Worm (Caenorhabditis elegans) whole organism, L4 larva: ENCODE data around the gene fbxa-11.

Experiments
- F26F4.8 ChIP-seq: fragments of 200-800 bp; sonication (Bioruptor generic); conservative IDR thresholded peaks from 2 replicates; pipeline ENCODE4 v1.3.6; 2022; ENCODE audit warnings: missing genetic modification characterization, missing compliant biosample characterization
- T20F7.1 ChIP-seq: fragments of 200-800 bp; sonication (Bioruptor generic); optimal IDR thresholded peaks from 2 replicates; lab custom pipeline; 2018; ENCODE audit warnings: mild to moderate bottlenecking, missing genetic modification characterization, missing compliant biosample characterization
- T26A8.4 ChIP-seq: fragments of 200-800 bp; sonication (Bioruptor generic); IDR thresholded peaks from 2 replicates; pipeline ENCODE4 v1.3.6; 2022; ENCODE audit warnings: missing genetic modification characterization, missing compliant biosample characterization
- Y105C5A.15 ChIP-seq: fragments of 200-800 bp; sonication (Bioruptor generic); IDR thresholded peaks from 2 replicates; pipeline ENCODE4 v1.3.6; 2022; ENCODE audit warnings: missing genetic modification characterization, missing compliant biosample characterization
- Y48G9A.11 ChIP-seq: fragments of 200-800 bp; sonication (Bioruptor generic); IDR thresholded peaks from 2 replicates; pipeline ENCODE4 v1.3.6; 2022; ENCODE audit warnings: missing genetic modification reagents, missing genetic modification characterization, missing compliant biosample characterization
- Y5F2A.4 ChIP-seq: fragments of 200-800 bp; sonication (Bioruptor generic); optimal IDR thresholded peaks from 2 replicates; lab custom pipeline; 2018; ENCODE audit warnings: mild to moderate bottlenecking, missing genetic modification characterization, missing compliant biosample characterization
- ama-1 ChIP-seq: fragments of 150-350 bp; optimal IDR thresholded peaks from 2 replicates; lab custom pipeline; 2014; ENCODE audit warnings: inconsistent platforms, mixed read lengths
- arid-1 ChIP-seq: fragments of 200-800 bp; sonication (Bioruptor generic); conservative IDR thresholded peaks from 2 replicates; pipeline ENCODE4 v1.3.6; 2022; ENCODE audit warnings: missing genetic modification reagents, missing genetic modification characterization, missing compliant biosample characterization
- daf-16 ChIP-seq, 3 experiments: sonication (generic microtip); optimal IDR thresholded peaks; 2 replicates each; lab custom pipeline; 2016 to 2017; ENCODE audit warnings: missing genetic modification characterization in 3 of 3, missing genetic modification reagents in 3 of 3, mild to moderate bottlenecking in 2 of 3, missing compliant biosample characterization in 2 of 3, missing biosample characterization in 1 of 3, moderate library complexity in 1 of 3
- dmd-6 ChIP-seq: fragments of 200-800 bp; sonication (Bioruptor generic); IDR thresholded peaks from 2 replicates; pipeline ENCODE4 v1.3.6; 2022; ENCODE audit warnings: missing genetic modification reagents, missing genetic modification characterization, missing compliant biosample characterization
- dpl-1 ChIP-seq: fragments of 150-350 bp; optimal IDR thresholded peaks from 2 replicates; lab custom pipeline; 2014; ENCODE audit warnings: missing biosample characterization, missing genetic modification reagents, missing genetic modification characterization
- dve-1 ChIP-seq: sonication (generic microtip); optimal IDR thresholded peaks from 2 replicates; lab custom pipeline; 2017; ENCODE audit warnings: antibody characterized with exemption, mild to moderate bottlenecking, missing genetic modification characterization, missing compliant biosample characterization; ENCODE audit not compliant: insufficient read depth
- fkh-10 ChIP-seq: fragments of 150-350 bp; optimal IDR thresholded peaks from 2 replicates; lab custom pipeline; 2014; ENCODE audit warnings: missing biosample characterization, missing genetic modification reagents, missing genetic modification characterization
- gei-8 ChIP-seq: fragments of 200-800 bp; sonication (Bioruptor generic); optimal IDR thresholded peaks from 2 replicates; lab custom pipeline; 2018; ENCODE audit warnings: mild to moderate bottlenecking, missing genetic modification characterization, missing compliant biosample characterization
- hif-1 ChIP-seq, 2 experiments: sonication (generic microtip); optimal IDR thresholded peaks; 2 replicates each; lab custom pipeline; 2016 to 2017; ENCODE audit warnings: missing compliant biosample characterization in 2 of 2, missing genetic modification characterization in 2 of 2, missing genetic modification reagents in 2 of 2, missing genotype in 2 of 2, mild to moderate bottlenecking in 1 of 2
- hlh-30 ChIP-seq: sonication (generic microtip); optimal IDR thresholded peaks from 2 replicates; lab custom pipeline; 2017; ENCODE audit warnings: antibody characterized with exemption, mild to moderate bottlenecking, missing genetic modification characterization, missing compliant biosample characterization; ENCODE audit not compliant: insufficient read depth
- lin-38 ChIP-seq: fragments of 200-800 bp; sonication (Bioruptor generic); IDR thresholded peaks from 2 replicates; pipeline ENCODE4 v1.3.6; 2022; ENCODE audit warnings: missing genetic modification reagents, missing genetic modification characterization, missing compliant biosample characterization
- lir-3 ChIP-seq: sonication (generic microtip); optimal IDR thresholded peaks from 2 replicates; lab custom pipeline; 2016; ENCODE audit warnings: mild to moderate bottlenecking, missing genetic modification characterization, missing compliant biosample characterization
- lsy-2 ChIP-seq, 2 experiments: fragments of 150-350 bp in 1 of 2; sonication (generic microtip) in 1 of 2; optimal IDR thresholded peaks; 2 replicates each; lab custom pipeline; 2014 to 2017; ENCODE audit warnings: missing biosample characterization in 2 of 2, missing genetic modification characterization in 2 of 2
- madf-5 ChIP-seq, 2 experiments: fragments of 200-800 bp; sonication (Bioruptor generic); IDR thresholded peaks; 2 replicates each; pipeline ENCODE4 v1.3.6; 2022; ENCODE audit warnings: missing compliant biosample characterization in 2 of 2, missing genetic modification characterization in 2 of 2
- mdl-1 ChIP-seq, 2 experiments: fragments of 150-350 bp in 1 of 2; sonication (generic microtip) in 1 of 2; optimal IDR thresholded peaks; 2 replicates each; lab custom pipeline; 2014 to 2017; ENCODE audit warnings: missing biosample characterization in 2 of 2, missing genetic modification characterization in 2 of 2
- mes-2 ChIP-seq: sonication (generic microtip); optimal IDR thresholded peaks from 2 replicates; lab custom pipeline; 2016; ENCODE audit warnings: missing genotype, mild to moderate bottlenecking, missing genetic modification characterization, missing compliant biosample characterization; ENCODE audit not compliant: poor library complexity, severe bottlenecking
- mxl-3 ChIP-seq: fragments of 200-800 bp; sonication (Bioruptor generic); optimal IDR thresholded peaks from 2 replicates; lab custom pipeline; 2018; ENCODE audit warnings: mild to moderate bottlenecking, missing genetic modification characterization, missing compliant biosample characterization
- nhr-25 ChIP-seq: sonication (generic microtip); optimal IDR thresholded peaks from 2 replicates; lab custom pipeline; 2017; ENCODE audit warnings: missing genetic modification characterization, mild to moderate bottlenecking, missing compliant biosample characterization, antibody characterized with exemption, moderate library complexity, borderline replicate concordance; ENCODE audit not compliant: insufficient read depth
- nhr-48 ChIP-seq: sonication (generic microtip); optimal IDR thresholded peaks from 2 replicates; lab custom pipeline; 2016; ENCODE audit warnings: mild to moderate bottlenecking, missing genetic modification characterization, missing compliant biosample characterization
- nhr-6 ChIP-seq: fragments of 150-350 bp; optimal IDR thresholded peaks from 2 replicates; lab custom pipeline; 2014; ENCODE audit warnings: missing biosample characterization, missing genetic modification characterization
- pha-4 ChIP-seq, 2 experiments: fragments of 150-350 bp in 1 of 2; fragments of 200-800 bp in 1 of 2; sonication (Bioruptor generic) in 1 of 2; IDR thresholded peaks in 1 of 2; optimal IDR thresholded peaks in 1 of 2; 2 replicates each; pipeline versions ENCODE4 v1.3.6 to Lab custom; 2014 to 2022; ENCODE audit warnings: missing genetic modification characterization in 2 of 2, missing genetic modification reagents in 2 of 2, missing biosample characterization in 1 of 2, missing compliant biosample characterization in 1 of 2
- rbr-2 ChIP-seq: sonication (generic microtip); optimal IDR thresholded peaks from 2 replicates; lab custom pipeline; 2016; ENCODE audit warnings: missing genotype, missing genetic modification characterization, missing compliant biosample characterization
- set-16 ChIP-seq: fragments of 200-800 bp; sonication (Bioruptor generic); IDR thresholded peaks from 2 replicates; pipeline ENCODE4 v1.3.6; 2022; ENCODE audit warnings: missing genetic modification reagents, missing genetic modification characterization, missing compliant biosample characterization
- tag-97 ChIP-seq: fragments of 200-800 bp; sonication (Bioruptor generic); IDR thresholded peaks from 2 replicates; pipeline ENCODE4 v1.3.6; 2022; ENCODE audit warnings: missing genetic modification characterization, missing compliant biosample characterization
- tra-1 ChIP-seq: fragments of 200-800 bp; sonication (Bioruptor generic); IDR thresholded peaks from 2 replicates; pipeline ENCODE4 v1.3.6; 2022; ENCODE audit warnings: missing genetic modification reagents, missing genetic modification characterization, missing compliant biosample characterization
- vab-7 ChIP-seq: fragments of 200-800 bp; sonication (Bioruptor generic); IDR thresholded peaks from 2 replicates; pipeline ENCODE4 v1.3.6; 2022; ENCODE audit warnings: missing genetic modification reagents, missing genetic modification characterization, missing compliant biosample characterization
- zfp-2 ChIP-seq: sonication (generic microtip); optimal IDR thresholded peaks from 2 replicates; lab custom pipeline; 2016; ENCODE audit warnings: mild to moderate bottlenecking, missing genetic modification characterization, missing compliant biosample characterization
- zip-11 ChIP-seq: fragments of 200-800 bp; sonication (Bioruptor generic); IDR thresholded peaks from 2 replicates; pipeline ENCODE4 v1.3.6; 2022; ENCODE audit warnings: missing genetic modification characterization, missing compliant biosample characterization
- ztf-7 ChIP-seq: fragments of 150-350 bp; optimal IDR thresholded peaks from 2 replicates; lab custom pipeline; 2014; ENCODE audit warnings: missing biosample characterization, missing genetic modification characterization

Gene fbxa-11

ce11 chrIII:907990-908389 lies 42.7 kb upstream of the fbxa-11 start (continued):
- TF ChIP-seq hif-1 (tag; optimal IDR thresholded peaks at IDR 0.05; lab: Kevin White, UChicago), result no peak
- TF ChIP-seq set-16 (GFP tag; lab: Robert Waterston, UW), result no peak
- TF ChIP-seq zfp-2, result no peak
- TF ChIP-seq mes-2, result peak; percentile 9
- TF ChIP-seq lsy-2 (tag; optimal IDR thresholded peaks at IDR 0.05; lab: Kevin White, UChicago), result no peak
- no peak for TF ChIP-seq F26F4.8 (GFP tag; lab: Robert Waterston, UW)
- TF ChIP-seq lir-3 (tag; lab: Kevin White, UChicago), result no peak
- no peak for TF ChIP-seq rbr-2 (tag; lab: Kevin White, UChicago)
- TF ChIP-seq madf-5 (GFP tag; IDR thresholded peaks at IDR 0.05; lab: Robert Waterston, UW), result no peak
- peak; percentile 46 for TF ChIP-seq hlh-30 (tag; lab: Kevin White, UChicago)
- no peak for TF ChIP-seq ztf-7
- TF ChIP-seq gei-8 (GFP tag; lab: Kevin White, UChicago), result no peak
- no peak for TF ChIP-seq Y105C5A.15
- TF ChIP-seq nhr-48 (tag; lab: Kevin White, UChicago), result no peak
- peak; percentile 46; the same call in 1 of the 2 replicates for TF ChIP-seq T26A8.4 (GFP tag; lab: Robert Waterston, UW)
- no peak for TF ChIP-seq Y5F2A.4 (GFP tag; lab: Kevin White, UChicago)
- no peak for TF ChIP-seq fkh-10
- TF ChIP-seq dve-1, result peak; percentile 39

- peak; percentile 81 for TF ChIP-seq ama-1 (lab: Kevin White, UChicago)
- 0 out of 2 replicates have a peak, but pooled peaks have one; percentile 6 for TF ChIP-seq arid-1 (GFP tag; lab: Robert Waterston, UW)
- 0 out of 2 replicates have a peak, but pooled peaks have one; percentile 9 for TF ChIP-seq dmd-6 (GFP tag; lab: Robert Waterston, UW)
- 0 out of 2 replicates have a peak, but pooled peaks have one; percentile 44 for TF ChIP-seq Y48G9A.11 (GFP tag; lab: Robert Waterston, UW)
- TF ChIP-seq lin-38 (GFP tag; lab: Robert Waterston, UW), result peak; percentile 30; the same call in 1 of the 2 replicates
- TF ChIP-seq tra-1 (GFP tag; lab: Robert Waterston, UW), result 0 out of 2 replicates have a peak, but pooled peaks have one; percentile 39
- TF ChIP-seq dpl-1 (GFP tag; lab: Kevin White, UChicago), result no peak
- no peak for TF ChIP-seq vab-7 (GFP tag; lab: Robert Waterston, UW)
- TF ChIP-seq tag-97 (GFP tag; lab: Robert Waterston, UW), result no peak
- TF ChIP-seq zip-11, result no peak
- TF ChIP-seq daf-16 (GFP tag; optimal IDR thresholded peaks at IDR 0.05; lab: Kevin White, UChicago), result no peak
- TF ChIP-seq daf-16 (tag; optimal IDR thresholded peaks at IDR 0.05; lab: Kevin White, UChicago), result peak; percentile 13
- TF ChIP-seq T20F7.1 (GFP tag; lab: Kevin White, UChicago), result peak; percentile 20
These were observed 41.1 kb upstream of the fbxa-11 start, which contains the start of gene crls-1 for ce11 chrIII:909540-909939. Gene crls-1, minus strand, starts transcription at chrIII:909902.

ce11 chrIII:910540-911311 lies 39.9 kb upstream of the fbxa-11 start, which contains the start of the genes F23H11.5 and bra-2:
Gene F23H11.5, minus strand, starts transcription at chrIII:910590.
Gene bra-2, plus strand, starts transcription at chrIII:911261.
- TF ChIP-seq nhr-6, result peak; percentile 41
- TF ChIP-seq dpl-1 (GFP tag; lab: Kevin White, UChicago), result peak; percentile 5
- TF ChIP-seq T20F7.1 (GFP tag; lab: Kevin White, UChicago), result peak; percentile 95
- no peak for TF ChIP-seq pha-4 (GFP tag; IDR thresholded peaks at IDR 0.05; lab: Robert Waterston, UW)
- peak; percentile 43 for TF ChIP-seq pha-4 (tag; optimal IDR thresholded peaks at IDR 0.05; lab: Kevin White, UChicago)
- peak; percentile 60 for TF ChIP-seq mes-2
- TF ChIP-seq dve-1, result no peak
- TF ChIP-seq mdl-1 (tag; optimal IDR thresholded peaks at IDR 0.05; lab: Kevin White, UChicago), result no peak
- peak; percentile 1 for TF ChIP-seq hlh-30 (tag; lab: Kevin White, UChicago)
- TF ChIP-seq mxl-3, result no peak
- TF ChIP-seq nhr-25 (tag; lab: Kevin White, UChicago), result no peak
- TF ChIP-seq Y105C5A.15, result no peak
- TF ChIP-seq ama-1 (lab: Kevin White, UChicago), result peak; percentile 24
